Worm (Caenorhabditis elegans) whole organism, late embryonic: ENCODE measurements around the gene F01F1.14.

ENCODE experiments used
- C08G9.2 ChIP-seq: sonication (generic microtip); optimal IDR thresholded peaks from 2 replicates; lab custom pipeline; 2016; ENCODE audit warnings: mild to moderate bottlenecking, missing genetic modification characterization, moderate library complexity, missing compliant biosample characterization
- C38D4.7 ChIP-seq: fragments of 200-800 bp; sonication (Bioruptor generic); optimal IDR thresholded peaks from 2 replicates; lab custom pipeline; 2018; ENCODE audit warnings: mild to moderate bottlenecking, missing genetic modification characterization, moderate library complexity, missing compliant biosample characterization
- F13H6.1 ChIP-seq: sonication (generic microtip); optimal IDR thresholded peaks from 2 replicates; lab custom pipeline; 2016; ENCODE audit warnings: missing genetic modification characterization, missing compliant biosample characterization
- K02D7.2 ChIP-seq: sonication (generic microtip); optimal IDR thresholded peaks from 2 replicates; lab custom pipeline; 2017; ENCODE audit warnings: mild to moderate bottlenecking, missing genetic modification characterization, missing compliant biosample characterization
- K09A11.1 ChIP-seq: sonication (generic microtip); optimal IDR thresholded peaks from 2 replicates; lab custom pipeline; 2017; ENCODE audit warnings: antibody characterized with exemption, mild to moderate bottlenecking, missing genetic modification characterization, missing compliant biosample characterization; ENCODE audit not compliant: insufficient read depth
- T23F11.4 ChIP-seq: fragments of 200-800 bp; sonication (Bioruptor generic); optimal IDR thresholded peaks from 2 replicates; lab custom pipeline; 2018; ENCODE audit warnings: mild to moderate bottlenecking, missing genetic modification characterization, missing compliant biosample characterization
- Y22D7AL.16 ChIP-seq: sonication (generic microtip); optimal IDR thresholded peaks from 2 replicates; lab custom pipeline; 2016; ENCODE audit warnings: missing genetic modification characterization, missing compliant biosample characterization
- ahr-1 ChIP-seq: sonication (generic microtip); optimal IDR thresholded peaks from 2 replicates; lab custom pipeline; 2016; ENCODE audit warnings: missing genetic modification characterization, missing compliant biosample characterization
- ceh-14 ChIP-seq: sonication (generic microtip); optimal IDR thresholded peaks from 2 replicates; lab custom pipeline; 2016; ENCODE audit warnings: missing genotype, missing genetic modification characterization, missing compliant biosample characterization
- ceh-18 ChIP-seq: sonication (generic microtip); optimal IDR thresholded peaks from 2 replicates; lab custom pipeline; 2016; ENCODE audit warnings: missing genetic modification characterization, missing compliant biosample characterization
- ceh-22 ChIP-seq: sonication (generic microtip); optimal IDR thresholded peaks from 2 replicates; lab custom pipeline; 2017; ENCODE audit warnings: missing biosample characterization, missing genetic modification characterization
- ceh-24 ChIP-seq: sonication (generic microtip); optimal IDR thresholded peaks from 2 replicates; lab custom pipeline; 2016; ENCODE audit warnings: mild to moderate bottlenecking, missing genetic modification characterization, missing compliant biosample characterization
- ceh-30 ChIP-seq: fragments of 150-350 bp; optimal IDR thresholded peaks from 2 replicates; lab custom pipeline; 2014; ENCODE audit warnings: missing biosample characterization, missing genetic modification characterization
- ceh-31 ChIP-seq: sonication (generic microtip); optimal IDR thresholded peaks from 2 replicates; lab custom pipeline; 2016; ENCODE audit warnings: missing genetic modification characterization, missing compliant biosample characterization
- ceh-34 ChIP-seq: sonication (generic microtip); optimal IDR thresholded peaks from 2 replicates; lab custom pipeline; 2016; ENCODE audit warnings: mild to moderate bottlenecking, missing genetic modification characterization, missing compliant biosample characterization
- ceh-48 ChIP-seq: sonication (generic microtip); optimal IDR thresholded peaks from 2 replicates; lab custom pipeline; 2016; ENCODE audit warnings: missing genetic modification characterization, inconsistent platforms, missing compliant biosample characterization
- ceh-6 ChIP-seq: fragments of 200-800 bp; sonication (Bioruptor generic); optimal IDR thresholded peaks from 2 replicates; lab custom pipeline; 2018; ENCODE audit warnings: mild to moderate bottlenecking, missing genetic modification characterization, missing compliant biosample characterization
- ceh-9 ChIP-seq: sonication (generic microtip); optimal IDR thresholded peaks from 2 replicates; lab custom pipeline; 2016; ENCODE audit warnings: mild to moderate bottlenecking, missing genetic modification characterization, inconsistent platforms, missing compliant biosample characterization
- che-1 ChIP-seq: sonication (generic microtip); optimal IDR thresholded peaks from 2 replicates; lab custom pipeline; 2016; ENCODE audit warnings: mild to moderate bottlenecking, missing genetic modification characterization, missing compliant biosample characterization
- dve-1 ChIP-seq: sonication (generic microtip); optimal IDR thresholded peaks from 2 replicates; lab custom pipeline; 2017; ENCODE audit warnings: antibody characterized with exemption, mild to moderate bottlenecking, missing genetic modification characterization, missing compliant biosample characterization
- elt-2 ChIP-seq: sonication (generic microtip); optimal IDR thresholded peaks from 2 replicates; lab custom pipeline; 2016; ENCODE audit warnings: missing genetic modification reagents, missing genetic modification characterization, missing compliant biosample characterization
- elt-4 ChIP-seq: sonication (generic microtip); optimal IDR thresholded peaks from 2 replicates; lab custom pipeline; 2016; ENCODE audit warnings: missing genetic modification characterization, missing compliant biosample characterization
- fax-1 ChIP-seq: sonication (generic microtip); optimal IDR thresholded peaks from 2 replicates; lab custom pipeline; 2016; ENCODE audit warnings: missing genotype, missing genetic modification characterization, missing compliant biosample characterization
- fkh-6 ChIP-seq: sonication (generic microtip); optimal IDR thresholded peaks from 2 replicates; lab custom pipeline; 2016; ENCODE audit warnings: missing genetic modification characterization, missing compliant biosample characterization
- gmeb-2 ChIP-seq: sonication (generic microtip); optimal IDR thresholded peaks from 2 replicates; lab custom pipeline; 2016; ENCODE audit warnings: missing genetic modification characterization, inconsistent platforms, missing compliant biosample characterization
- hlh-13 ChIP-seq: fragments of 200-800 bp; sonication (Bioruptor generic); optimal IDR thresholded peaks from 2 replicates; lab custom pipeline; 2018; ENCODE audit warnings: mild to moderate bottlenecking, missing genetic modification characterization, missing compliant biosample characterization
- hlh-15 ChIP-seq: sonication (generic microtip); optimal IDR thresholded peaks from 2 replicates; lab custom pipeline; 2016; ENCODE audit warnings: missing genetic modification characterization, missing compliant biosample characterization
- hlh-30 ChIP-seq: sonication (generic microtip); optimal IDR thresholded peaks from 2 replicates; lab custom pipeline; 2017; ENCODE audit warnings: antibody characterized with exemption, missing genetic modification characterization, missing compliant biosample characterization; ENCODE audit not compliant: insufficient read depth
- hlh-8 ChIP-seq: sonication (generic microtip); optimal IDR thresholded peaks from 2 replicates; lab custom pipeline; 2016; ENCODE audit warnings: missing genotype, missing genetic modification characterization, missing compliant biosample characterization
- lim-6 ChIP-seq: sonication (generic microtip); optimal IDR thresholded peaks from 2 replicates; lab custom pipeline; 2016; ENCODE audit warnings: missing genetic modification characterization, missing compliant biosample characterization
- lin-11 ChIP-seq: fragments of 200-800 bp; sonication (Bioruptor generic); optimal IDR thresholded peaks from 2 replicates; lab custom pipeline; 2018; ENCODE audit warnings: mild to moderate bottlenecking, missing genetic modification characterization, missing compliant biosample characterization
- madf-2 ChIP-seq: sonication (generic microtip); optimal IDR thresholded peaks from 2 replicates; lab custom pipeline; 2017; ENCODE audit warnings: missing genetic modification characterization, missing compliant biosample characterization
- nhr-11 ChIP-seq: fragments of 150-350 bp; optimal IDR thresholded peaks from 2 replicates; lab custom pipeline; 2014; ENCODE audit warnings: missing biosample characterization, missing genetic modification characterization
- nhr-232 ChIP-seq: sonication (generic microtip); optimal IDR thresholded peaks from 2 replicates; lab custom pipeline; 2016; ENCODE audit warnings: missing genetic modification characterization, missing compliant biosample characterization
- npax-4 ChIP-seq: sonication (generic microtip); optimal IDR thresholded peaks from 2 replicates; lab custom pipeline; 2016; ENCODE audit warnings: missing genetic modification characterization, missing compliant biosample characterization
- odd-2 ChIP-seq: sonication (generic microtip); optimal IDR thresholded peaks from 2 replicates; lab custom pipeline; 2017; ENCODE audit warnings: antibody characterized with exemption, mild to moderate bottlenecking, missing genetic modification characterization, missing compliant biosample characterization
- pag-3 ChIP-seq: sonication (generic microtip); optimal IDR thresholded peaks from 2 replicates; lab custom pipeline; 2016; ENCODE audit warnings: missing compliant biosample characterization, missing genetic modification characterization, borderline replicate concordance
- pat-9 ChIP-seq: fragments of 200-800 bp; sonication (Bioruptor generic); optimal IDR thresholded peaks from 2 replicates; lab custom pipeline; 2018; ENCODE audit warnings: mild to moderate bottlenecking, missing genetic modification characterization, moderate library complexity, missing compliant biosample characterization
- pha-2 ChIP-seq: sonication (generic microtip); optimal IDR thresholded peaks from 2 replicates; lab custom pipeline; 2017; ENCODE audit warnings: mild to moderate bottlenecking, missing genetic modification characterization, missing compliant biosample characterization
- pha-4 ChIP-seq: fragments of 150-350 bp; optimal IDR thresholded peaks from 2 replicates; lab custom pipeline; 2018; ENCODE audit warnings: missing biosample characterization, missing genetic modification reagents, missing genetic modification characterization
- pqm-1 ChIP-seq: sonication (generic microtip); optimal IDR thresholded peaks from 2 replicates; lab custom pipeline; 2016; ENCODE audit warnings: missing genetic modification characterization, missing compliant biosample characterization
- pros-1 ChIP-seq: fragments of 150-350 bp; optimal IDR thresholded peaks from 2 replicates; lab custom pipeline; 2014; ENCODE audit warnings: missing biosample characterization, missing genetic modification reagents, missing genetic modification characterization
- ref-2 ChIP-seq: sonication (generic microtip); optimal IDR thresholded peaks from 2 replicates; lab custom pipeline; 2016; ENCODE audit warnings: missing genetic modification characterization, missing compliant biosample characterization
- sdc-2 ChIP-seq: sonication (generic microtip); optimal IDR thresholded peaks from 2 replicates; lab custom pipeline; 2016; ENCODE audit warnings: missing genotype, missing genetic modification characterization, missing compliant biosample characterization
- sox-2 ChIP-seq: fragments of 200-800 bp; sonication (Bioruptor generic); IDR thresholded peaks from 2 replicates; pipeline ENCODE4 v1.3.6; 2022; ENCODE audit warnings: missing genetic modification reagents, missing genetic modification characterization, missing compliant biosample characterization
- sox-4 ChIP-seq: sonication (generic microtip); optimal IDR thresholded peaks from 2 replicates; lab custom pipeline; 2017; ENCODE audit warnings: mild to moderate bottlenecking, missing genetic modification characterization, inconsistent platforms, missing compliant biosample characterization
- syd-9 ChIP-seq: sonication (generic microtip); optimal IDR thresholded peaks from 2 replicates; lab custom pipeline; 2016; ENCODE audit warnings: mild to moderate bottlenecking, missing genetic modification characterization, moderate library complexity, missing compliant biosample characterization
- tbx-7 ChIP-seq: sonication (generic microtip); optimal IDR thresholded peaks from 2 replicates; lab custom pipeline; 2016; ENCODE audit warnings: missing genotype, missing genetic modification characterization, missing compliant biosample characterization
- ttx-3 ChIP-seq: sonication (generic microtip); optimal IDR thresholded peaks from 2 replicates; lab custom pipeline; 2016; ENCODE audit warnings: missing genetic modification reagents, missing genetic modification characterization, missing compliant biosample characterization
- unc-3 ChIP-seq, 2 experiments: fragments of 200-800 bp in 1 of 2; sonication (Bioruptor generic) in 1 of 2; sonication (generic microtip) in 1 of 2; conservative IDR thresholded peaks in 1 of 2; optimal IDR thresholded peaks in 1 of 2; 2 replicates each; pipeline versions ENCODE4 v1.3.6 to Lab custom; 2016 to 2022; ENCODE audit warnings: missing compliant biosample characterization in 2 of 2, missing genetic modification characterization in 2 of 2, missing genetic modification reagents in 1 of 2
- unc-42 ChIP-seq: sonication (generic microtip); optimal IDR thresholded peaks from 2 replicates; lab custom pipeline; 2016; ENCODE audit warnings: missing genotype, missing genetic modification characterization, missing compliant biosample characterization
- unc-55 ChIP-seq: sonication (generic microtip); optimal IDR thresholded peaks from 2 replicates; lab custom pipeline; 2017; ENCODE audit warnings: missing biosample characterization, missing genetic modification reagents, missing genetic modification characterization
- zip-5 ChIP-seq: sonication (generic microtip); optimal IDR thresholded peaks from 2 replicates; lab custom pipeline; 2016; ENCODE audit warnings: missing genetic modification characterization, missing compliant biosample characterization

The F01F1.14 gene

ce11 chrIII:5855637-5856179, 27.0 kb downstream of the F01F1.14 start, which contains the start of the genes cct-6 and alh-9:
TSS of gene cct-6 (minus strand) at chrIII:5855687.
TSS of gene alh-9 (plus strand) at chrIII:5856018.
- no peak for TF ChIP-seq ceh-22 (tag; lab: Kevin White, UChicago)
- TF ChIP-seq npax-4 (tag; lab: Kevin White, UChicago), result no peak
- no peak for TF ChIP-seq ref-2
- TF ChIP-seq ceh-9 (tag; lab: Kevin White, UChicago), result no peak
- TF ChIP-seq F13H6.1 (tag; lab: Kevin White, UChicago), result no peak
- no peak for TF ChIP-seq elt-2 (tag; lab: Kevin White, UChicago)
- no peak for TF ChIP-seq C38D4.7 (GFP tag; lab: Kevin White, UChicago)
- TF ChIP-seq fkh-6 (tag; lab: Kevin White, UChicago), result no peak
- TF ChIP-seq dve-1 (tag; lab: Kevin White, UChicago), result peak; percentile 64
- no peak for TF ChIP-seq odd-2 (tag; lab: Kevin White, UChicago)
- no peak for TF ChIP-seq hlh-13 (GFP tag; lab: Kevin White, UChicago)
- TF ChIP-seq K09A11.1 (tag; lab: Kevin White, UChicago), result no peak
- no peak for TF ChIP-seq sox-2 (GFP tag; lab: Robert Waterston, UW)
- no peak for TF ChIP-seq hlh-15
- TF ChIP-seq ceh-24 (tag; lab: Kevin White, UChicago), result no peak
- peak; percentile 39 for TF ChIP-seq ceh-18
- no peak for TF ChIP-seq lim-6
- no peak for TF ChIP-seq elt-4 (tag; lab: Kevin White, UChicago)
- no peak for TF ChIP-seq pha-4
- no peak for TF ChIP-seq che-1 (tag; lab: Kevin White, UChicago)
- TF ChIP-seq nhr-232, result no peak
- no peak for TF ChIP-seq nhr-11
- TF ChIP-seq ceh-6 (GFP tag; lab: Kevin White, UChicago), result no peak
- peak; percentile 7 for TF ChIP-seq ceh-34
- TF ChIP-seq syd-9 (tag; lab: Kevin White, UChicago), result no peak
- TF ChIP-seq unc-42 (tag; lab: Kevin White, UChicago), result peak; percentile 73
- no peak for TF ChIP-seq hlh-8
- no peak for TF ChIP-seq hlh-30 (tag; lab: Kevin White, UChicago)
- TF ChIP-seq fax-1 (tag; lab: Kevin White, UChicago), result no peak
- no peak for TF ChIP-seq Y22D7AL.16 (tag; lab: Kevin White, UChicago)
- peak; percentile 30 for TF ChIP-seq pha-2 (tag; lab: Kevin White, UChicago)
- no peak for TF ChIP-seq pros-1
- no peak for TF ChIP-seq ttx-3 (tag; lab: Kevin White, UChicago)
- TF ChIP-seq T23F11.4, result no peak
- no peak for TF ChIP-seq pqm-1 (tag; lab: Kevin White, UChicago)
- no peak for TF ChIP-seq pag-3 (tag; lab: Kevin White, UChicago)
- TF ChIP-seq zip-5 (tag; lab: Kevin White, UChicago), result no peak
- TF ChIP-seq sox-4 (tag; lab: Kevin White, UChicago), result no peak
- TF ChIP-seq ceh-14 (tag; lab: Kevin White, UChicago), result no peak
- no peak for TF ChIP-seq pat-9 (tag; lab: Kevin White, UChicago)
- no peak for TF ChIP-seq ahr-1
- TF ChIP-seq K02D7.2 (tag; lab: Kevin White, UChicago), result no peak
- peak; percentile 59 for TF ChIP-seq ceh-31
- TF ChIP-seq madf-2 (tag; lab: Kevin White, UChicago), result no peak
- TF ChIP-seq ceh-48, result no peak
- no peak for TF ChIP-seq unc-3 (GFP tag; conservative IDR thresholded peaks at IDR 0.05; lab: Robert Waterston, UW)
- TF ChIP-seq unc-3 (tag; optimal IDR thresholded peaks at IDR 0.05; lab: Kevin White, UChicago), result no peak
- peak; percentile 56 for TF ChIP-seq unc-55 (GFP tag; lab: Kevin White, UChicago)
- no peak for TF ChIP-seq gmeb-2 (tag; lab: Kevin White, UChicago)
- no peak for TF ChIP-seq tbx-7 (tag; lab: Kevin White, UChicago)
- no peak for TF ChIP-seq lin-11 (tag; lab: Kevin White, UChicago)
- TF ChIP-seq ceh-30 (tag; lab: Kevin White, UChicago), result no peak
- no peak for TF ChIP-seq sdc-2
- TF ChIP-seq C08G9.2, result no peak
